Worm (Caenorhabditis elegans) whole organism, L2 larva: ENCODE measurements around the gene T05G5.4.

Source experiments
- ZK546.5 ChIP-seq: sonication (generic microtip); optimal IDR thresholded peaks from 2 replicates; lab custom pipeline; 2017; ENCODE audit warnings: missing biosample characterization, missing genetic modification characterization
- aly-2 ChIP-seq: fragments of 150-350 bp; optimal IDR thresholded peaks from 2 replicates; lab custom pipeline; 2014; ENCODE audit warnings: missing biosample characterization, missing genetic modification characterization
- ceh-82 ChIP-seq: fragments of 150-350 bp; optimal IDR thresholded peaks from 2 replicates; lab custom pipeline; 2014; ENCODE audit warnings: missing biosample characterization, missing genetic modification characterization
- egl-27 ChIP-seq: sonication (generic microtip); optimal IDR thresholded peaks from 3 replicates; lab custom pipeline; 2017; ENCODE audit warnings: missing biosample characterization, missing genetic modification reagents, missing genetic modification characterization
- lin-39 ChIP-seq: fragments of 150-350 bp; optimal IDR thresholded peaks from 2 replicates; lab custom pipeline; 2014; ENCODE audit warnings: missing biosample characterization, missing genetic modification reagents, missing genetic modification characterization
- nhr-12 ChIP-seq: fragments of 150-350 bp; optimal IDR thresholded peaks from 2 replicates; lab custom pipeline; 2014; ENCODE audit warnings: missing biosample characterization, missing genetic modification characterization
- nhr-237 ChIP-seq: fragments of 150-350 bp; optimal IDR thresholded peaks from 2 replicates; lab custom pipeline; 2014; ENCODE audit warnings: missing biosample characterization, missing genetic modification characterization
- nhr-77 ChIP-seq: fragments of 150-350 bp; optimal IDR thresholded peaks from 2 replicates; lab custom pipeline; 2014; ENCODE audit warnings: missing biosample characterization, missing genetic modification characterization
- snpc-4 ChIP-seq: fragments of 150-350 bp; optimal IDR thresholded peaks from 2 replicates; lab custom pipeline; 2014; ENCODE audit warnings: missing biosample characterization, missing genetic modification characterization
- unc-62 ChIP-seq: fragments of 150-350 bp; optimal IDR thresholded peaks from 2 replicates; lab custom pipeline; 2014; ENCODE audit warnings: missing biosample characterization, missing genetic modification reagents, missing genetic modification characterization
- ztf-11 ChIP-seq: sonication (generic microtip); optimal IDR thresholded peaks from 2 replicates; lab custom pipeline; 2017; ENCODE audit warnings: missing biosample characterization, missing genetic modification characterization
- ztf-4 ChIP-seq: fragments of 150-350 bp; optimal IDR thresholded peaks from 2 replicates; lab custom pipeline; 2014; ENCODE audit warnings: missing biosample characterization, missing genetic modification characterization

DNA sequence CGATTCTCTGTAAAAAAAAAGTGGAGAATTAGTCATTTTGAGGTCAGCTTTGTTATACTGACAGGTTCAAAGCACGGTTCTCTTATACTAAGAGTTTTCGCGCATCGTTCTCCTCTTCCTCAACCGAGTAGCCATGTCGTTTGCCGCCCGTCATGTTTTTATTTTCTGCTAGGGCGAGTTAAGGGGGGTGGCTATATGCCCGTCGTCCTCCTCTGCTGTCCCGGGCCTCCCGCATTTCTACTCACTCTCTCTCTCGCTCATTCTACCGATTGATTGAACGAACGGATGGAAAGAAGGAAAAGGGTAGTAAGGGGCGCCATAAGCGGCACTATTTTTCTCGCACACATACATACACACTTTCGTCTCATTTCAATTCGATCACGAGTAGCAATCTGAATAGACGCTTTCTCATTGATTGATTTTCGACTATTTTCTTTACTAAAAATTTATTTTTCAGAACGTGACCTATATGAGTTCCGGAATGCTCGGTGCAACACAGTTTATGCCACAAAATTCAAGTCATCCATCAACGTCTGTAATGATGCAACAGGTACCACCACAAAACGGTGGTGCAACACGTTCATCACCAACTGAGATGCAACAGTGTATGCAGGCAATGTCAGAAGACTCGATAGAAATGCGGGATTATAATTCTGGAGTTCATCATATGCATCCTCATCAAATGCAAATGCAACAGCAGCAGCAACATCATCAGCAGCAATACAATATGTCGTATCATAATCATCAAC lies 43.4 kb upstream of the T05G5.4 start:
- TF ChIP-seq nhr-77 (no peak), lin-39 (tag; lab: Kevin White, UChicago) (no peak), snpc-4 (tag; lab: Kevin White, UChicago) (no peak), ztf-4 (tag; lab: Kevin White, UChicago) (no peak), nhr-12 (no peak), ZK546.5 (tag; lab: Kevin White, UChicago) (no peak), aly-2 (no peak), nhr-237 (no peak), ztf-11 (tag; lab: Kevin White, UChicago) (no peak), egl-27 (no peak), ceh-82 (tag; lab: Kevin White, UChicago) (no peak), unc-62 (GFP tag; lab: Kevin White, UChicago) (no peak)
